Fruit fly (Drosophila melanogaster) whole organism, embryonic: ENCODE data around the gene GatB.

Experiments used
- Aef1 ChIP-seq: fragments of 200-800 bp; sonication (Bioruptor generic); IDR thresholded peaks from 3 replicates; pipeline ENCODE4 v1.3.6; 2022; ENCODE audit warnings: missing biosample characterization, missing genetic modification characterization
- CG11093 ChIP-seq: fragments of 200-800 bp; sonication (Bioruptor generic); IDR thresholded peaks from 3 replicates; pipeline ENCODE4 v1.3.6; 2022; ENCODE audit warnings: missing biosample characterization, missing genetic modification characterization
- CG11247 ChIP-seq: fragments of 200-800 bp; sonication (Bioruptor generic); IDR thresholded peaks from 2 replicates; pipeline ENCODE4 v1.3.6; 2022; ENCODE audit warnings: missing biosample characterization, missing genetic modification characterization
- CG11456 ChIP-seq: fragments of 200-800 bp; sonication (Bioruptor generic); IDR thresholded peaks from 3 replicates; pipeline ENCODE4 v1.3.6; 2022; ENCODE audit warnings: missing biosample characterization, missing genetic modification characterization
- CG11723 ChIP-seq: fragments of 200-800 bp; sonication (Bioruptor generic); optimal IDR thresholded peaks from 2 replicates; lab custom pipeline; 2017; ENCODE audit warnings: missing biosample characterization, mild to moderate bottlenecking, missing genetic modification characterization
- CG13287 ChIP-seq: fragments of 200-800 bp; sonication (Bioruptor generic); IDR thresholded peaks from 2 replicates; pipeline ENCODE4 v1.3.6; 2022; ENCODE audit warnings: missing biosample characterization, missing genetic modification characterization; ENCODE audit not compliant: partially characterized antibody
- CG13296 ChIP-seq: fragments of 200-800 bp; sonication (Bioruptor generic); optimal IDR thresholded peaks from 3 replicates; lab custom pipeline; 2018; ENCODE audit warnings: missing biosample characterization, mild to moderate bottlenecking, missing genetic modification characterization
- CG15696 ChIP-seq: fragments of 200-800 bp; sonication (Bioruptor generic); optimal IDR thresholded peaks from 2 replicates; lab custom pipeline; 2019; ENCODE audit warnings: missing biosample characterization, mild to moderate bottlenecking, missing genetic modification characterization, moderate library complexity
- CG18011 ChIP-seq: fragments of 200-800 bp; sonication (Bioruptor generic); optimal IDR thresholded peaks from 2 replicates; lab custom pipeline; 2017; ENCODE audit warnings: missing biosample characterization, missing genetic modification characterization, mild to moderate bottlenecking, moderate library complexity, missing genotype
- CG2202 ChIP-seq: fragments of 200-800 bp; sonication (Bioruptor generic); optimal IDR thresholded peaks from 2 replicates; lab custom pipeline; 2018; ENCODE audit warnings: missing biosample characterization, mild to moderate bottlenecking, missing genetic modification characterization
- CG32767 ChIP-seq: fragments of 200-800 bp; sonication (Bioruptor generic); IDR thresholded peaks from 2 replicates; pipeline ENCODE4 v1.3.6; 2022; ENCODE audit warnings: missing biosample characterization, missing genetic modification characterization
- CG3407 ChIP-seq: fragments of 200-800 bp; sonication (Bioruptor generic); optimal IDR thresholded peaks from 2 replicates; lab custom pipeline; 2018; ENCODE audit warnings: missing biosample characterization, mild to moderate bottlenecking, missing genetic modification characterization
- CG34376 ChIP-seq: fragments of 200-800 bp; sonication (Bioruptor generic); optimal IDR thresholded peaks from 2 replicates; lab custom pipeline; 2018; ENCODE audit warnings: missing biosample characterization, mild to moderate bottlenecking, missing genetic modification characterization
- CG3838 ChIP-seq: fragments of 200-800 bp; sonication (Bioruptor generic); optimal IDR thresholded peaks from 3 replicates; lab custom pipeline; 2016; ENCODE audit warnings: missing biosample characterization, missing genetic modification characterization
- CG42726 ChIP-seq: fragments of 200-800 bp; sonication (Bioruptor generic); IDR thresholded peaks from 2 replicates; pipeline ENCODE4 v1.3.6; 2022; ENCODE audit warnings: missing biosample characterization, missing genetic modification characterization; ENCODE audit not compliant: partially characterized antibody
- CG4617 ChIP-seq: fragments of 200-800 bp; sonication (Bioruptor generic); optimal IDR thresholded peaks from 3 replicates; lab custom pipeline; 2016; ENCODE audit warnings: missing biosample characterization, missing genetic modification characterization, borderline replicate concordance
- CG6254 ChIP-seq: fragments of 200-800 bp; sonication (Bioruptor generic); optimal IDR thresholded peaks from 3 replicates; lab custom pipeline; 2017; ENCODE audit warnings: mild to moderate bottlenecking, missing biosample characterization, missing genetic modification reagents, missing genetic modification characterization
- CG6654 ChIP-seq: fragments of 200-800 bp; sonication (Bioruptor generic); optimal IDR thresholded peaks from 2 replicates; lab custom pipeline; 2017; ENCODE audit warnings: missing biosample characterization, mild to moderate bottlenecking, missing genetic modification characterization
- CG7745 ChIP-seq: fragments of 200-800 bp; sonication (Bioruptor generic); optimal IDR thresholded peaks from 2 replicates; lab custom pipeline; 2018; ENCODE audit warnings: missing biosample characterization, mild to moderate bottlenecking, missing genetic modification characterization, moderate library complexity
- CG7963 ChIP-seq: fragments of 200-800 bp; sonication (Bioruptor generic); IDR thresholded peaks from 3 replicates; pipeline ENCODE4 v1.3.6; 2022; ENCODE audit warnings: missing biosample characterization, missing genetic modification characterization; ENCODE audit not compliant: partially characterized antibody
- CG9797 ChIP-seq: fragments of 200-800 bp; sonication (Bioruptor generic); optimal IDR thresholded peaks from 3 replicates; lab custom pipeline; 2018; ENCODE audit warnings: missing biosample characterization, mild to moderate bottlenecking, missing genetic modification characterization
- Doc2 ChIP-seq: fragments of 200-800 bp; sonication (Bioruptor generic); IDR thresholded peaks from 2 replicates; pipeline ENCODE4 v1.3.6; 2022; ENCODE audit warnings: missing biosample characterization, missing genetic modification characterization
- HHEX ChIP-seq: fragments of 200-800 bp; sonication (Bioruptor generic); optimal IDR thresholded peaks from 3 replicates; lab custom pipeline; 2017; ENCODE audit warnings: missing biosample characterization, mild to moderate bottlenecking, missing genetic modification characterization, missing genetic modification reagents
- Hey ChIP-seq: fragments of 200-800 bp; sonication (Bioruptor generic); optimal IDR thresholded peaks from 3 replicates; lab custom pipeline; 2018; ENCODE audit warnings: missing biosample characterization, mild to moderate bottlenecking, missing genetic modification characterization
- Hmr ChIP-seq: fragments of 200-800 bp; sonication (Bioruptor generic); optimal IDR thresholded peaks from 3 replicates; lab custom pipeline; 2017; ENCODE audit warnings: mild to moderate bottlenecking, missing biosample characterization, missing genetic modification reagents, missing genetic modification characterization
- Nf-YA ChIP-seq: fragments of 200-800 bp; sonication (Bioruptor generic); IDR thresholded peaks from 2 replicates; pipeline ENCODE4 v1.3.6; 2022; ENCODE audit warnings: missing biosample characterization, missing genetic modification characterization
- Trl ChIP-seq, 3 experiments: fragments of >200 bp in 2 of 3; fragments of 200-800 bp in 1 of 3; sonication (Bioruptor generic) in 1 of 3; optimal IDR thresholded peaks; 2 replicates in 1 of 3; 3 replicates in 2 of 3; lab custom pipeline; 2016 to 2017; ENCODE audit warnings: missing biosample characterization in 1 of 3, missing genetic modification characterization in 1 of 3
- Usf ChIP-seq: fragments of 200-800 bp; sonication (Bioruptor generic); optimal IDR thresholded peaks from 2 replicates; lab custom pipeline; 2017; ENCODE audit warnings: missing genotype, missing biosample characterization, missing genetic modification characterization
- ab ChIP-seq: fragments of 200-800 bp; sonication (Bioruptor generic); optimal IDR thresholded peaks from 2 replicates; lab custom pipeline; 2016; ENCODE audit warnings: missing biosample characterization, missing genetic modification characterization
- bab2 ChIP-seq: fragments of 200-800 bp; sonication (Bioruptor generic); optimal IDR thresholded peaks from 2 replicates; lab custom pipeline; 2016; ENCODE audit warnings: missing biosample characterization, missing genetic modification characterization
- bigmax ChIP-seq: fragments of 200-800 bp; sonication (Bioruptor generic); optimal IDR thresholded peaks from 2 replicates; lab custom pipeline; 2018; ENCODE audit warnings: missing biosample characterization, mild to moderate bottlenecking, missing genetic modification characterization
- cas ChIP-seq: fragments of 200-800 bp; sonication (Bioruptor generic); IDR thresholded peaks from 2 replicates; pipeline ENCODE4 v1.3.6; 2022; ENCODE audit warnings: missing biosample characterization, missing genetic modification characterization
- chm ChIP-seq: fragments of 200-800 bp; sonication (Bioruptor generic); IDR thresholded peaks from 2 replicates; pipeline ENCODE4 v1.3.6; 2022; ENCODE audit warnings: missing biosample characterization, missing genetic modification characterization
- corto ChIP-seq: fragments of 200-800 bp; sonication (Bioruptor generic); optimal IDR thresholded peaks from 2 replicates; lab custom pipeline; 2016; ENCODE audit warnings: missing biosample characterization, mild to moderate bottlenecking, missing genetic modification characterization, moderate library complexity
- crol ChIP-seq: fragments of 200-800 bp; sonication (Bioruptor generic); IDR thresholded peaks from 2 replicates; pipeline ENCODE4 v1.3.6; 2022; ENCODE audit warnings: missing biosample characterization, missing genetic modification characterization
- dati ChIP-seq: fragments of 200-800 bp; sonication (Bioruptor generic); IDR thresholded peaks from 2 replicates; pipeline ENCODE4 v1.3.6; 2022; ENCODE audit warnings: missing biosample characterization, missing genetic modification characterization
- ewg ChIP-seq: fragments of 200-800 bp; sonication (Bioruptor generic); optimal IDR thresholded peaks from 3 replicates; lab custom pipeline; 2017; ENCODE audit warnings: mild to moderate bottlenecking, missing biosample characterization, missing genetic modification reagents, missing genetic modification characterization
- gce ChIP-seq: fragments of 200-800 bp; sonication (Bioruptor generic); IDR thresholded peaks from 3 replicates; pipeline ENCODE4 v1.3.6; 2022; ENCODE audit warnings: missing biosample characterization, missing genetic modification characterization
- h ChIP-seq: fragments of >200 bp; optimal IDR thresholded peaks from 2 replicates; lab custom pipeline; 2017
- hkb ChIP-seq, 2 experiments: fragments of 200-800 bp in 1 of 2; fragments of >200 bp in 1 of 2; sonication (Bioruptor generic) in 1 of 2; IDR thresholded peaks in 1 of 2; optimal IDR thresholded peaks in 1 of 2; 2 replicates each; pipeline versions ENCODE4 v1.3.6 to Lab custom; 2017 to 2022; ENCODE audit warnings: missing biosample characterization in 1 of 2, missing genetic modification characterization in 1 of 2
- jigr1 ChIP-seq: fragments of 200-800 bp; sonication (Bioruptor generic); IDR thresholded peaks from 3 replicates; pipeline ENCODE4 v1.3.6; 2022; ENCODE audit warnings: missing biosample characterization, missing genetic modification characterization
- lab ChIP-seq: fragments of 200-800 bp; sonication (Bioruptor generic); optimal IDR thresholded peaks from 3 replicates; lab custom pipeline; 2017; ENCODE audit warnings: missing biosample characterization, missing genetic modification characterization, mild to moderate bottlenecking, moderate library complexity, missing genetic modification reagents
- mld ChIP-seq: fragments of 200-800 bp; sonication (Bioruptor generic); IDR thresholded peaks from 3 replicates; pipeline ENCODE4 v1.3.6; 2022; ENCODE audit warnings: missing biosample characterization, missing genetic modification characterization; ENCODE audit not compliant: partially characterized antibody
- run ChIP-seq: fragments of 200-800 bp; sonication (Bioruptor generic); optimal IDR thresholded peaks from 3 replicates; lab custom pipeline; 2018; ENCODE audit warnings: missing biosample characterization, mild to moderate bottlenecking, missing genetic modification characterization
- shn ChIP-seq: fragments of 200-800 bp; sonication (Bioruptor generic); optimal IDR thresholded peaks from 3 replicates; lab custom pipeline; 2016; ENCODE audit warnings: missing biosample characterization, missing genetic modification characterization
- sim ChIP-seq: fragments of 200-800 bp; sonication (Bioruptor generic); IDR thresholded peaks from 2 replicates; pipeline ENCODE4 v1.3.6; 2022; ENCODE audit warnings: missing biosample characterization, missing genetic modification characterization
- sug ChIP-seq: fragments of 200-800 bp; optimal IDR thresholded peaks from 2 replicates; lab custom pipeline; 2019; ENCODE audit warnings: missing biosample characterization, mild to moderate bottlenecking, missing genetic modification characterization, moderate library complexity
- trem ChIP-seq: fragments of 200-800 bp; optimal IDR thresholded peaks from 3 replicates; lab custom pipeline; 2019; ENCODE audit warnings: missing biosample characterization, mild to moderate bottlenecking, missing genetic modification characterization, moderate library complexity
- usp ChIP-seq: fragments of >200 bp; optimal IDR thresholded peaks from 2 replicates; lab custom pipeline; 2017; ENCODE audit warnings: missing biosample characterization, missing genetic modification characterization
- vvl ChIP-seq: fragments of 200-800 bp; sonication (Bioruptor generic); IDR thresholded peaks from 2 replicates; pipeline ENCODE4 v1.3.6; 2022; ENCODE audit warnings: missing biosample characterization, missing genetic modification characterization

The GatB gene

dm6 chr3R:24169362-24169761 lies 39.3 kb upstream of the GatB start, which contains the start of gene CG5510 (continued):
- TF ChIP-seq CG3838 (GFP tag; lab: Kevin White, UChicago) (no peak), sug (tag; lab: Kevin White, UChicago) (peak; percentile 73), CG11723 (GFP tag; lab: Kevin White, UChicago) (no peak), Nf-YA (GFP tag; lab: Robert Waterston, UW) (no peak), Usf (GFP tag; lab: Kevin White, UChicago) (no peak), CG18011 (no peak), bigmax (GFP tag; lab: Kevin White, UChicago) (no peak), jigr1 (GFP tag; lab: Robert Waterston, UW) (no peak), CG9797 (GFP tag; lab: Kevin White, UChicago) (peak; percentile 57), CG11456 (GFP tag; lab: Robert Waterston, UW) (peak; percentile 66; the same call in 2 of the 3 replicates), run (tag; lab: Kevin White, UChicago) (no peak), CG11247 (GFP tag; lab: Robert Waterston, UW) (peak; percentile 63; the same call in 1 of the 2 replicates), CG13296 (GFP tag; lab: Kevin White, UChicago) (no peak), Aef1 (peak; percentile 57; the same call in 2 of the 3 replicates), CG34376 (GFP tag; lab: Kevin White, UChicago) (peak; percentile 22), ewg (GFP tag; lab: Kevin White, UChicago) (peak; percentile 27), shn (peak; percentile 67), cas (GFP tag; lab: Robert Waterston, UW) (no peak), CG32767 (GFP tag; lab: Robert Waterston, UW) (no peak), CG6254 (GFP tag; lab: Kevin White, UChicago) (no peak), CG6654 (GFP tag; lab: Kevin White, UChicago) (no peak), Hey (no peak), chm (GFP tag; lab: Robert Waterston, UW) (peak; percentile 46; the same call in 1 of the 2 replicates), CG42726 (GFP tag; lab: Robert Waterston, UW) (peak; percentile 96), mld (GFP tag; lab: Robert Waterston, UW) (peak; percentile 97), Doc2 (GFP tag; lab: Robert Waterston, UW) (no peak), Hmr (GFP tag; lab: Kevin White, UChicago) (peak; percentile 62), lab (GFP tag; lab: Kevin White, UChicago) (no peak), dati (no peak), ab (peak; percentile 16), CG13287 (GFP tag; lab: Robert Waterston, UW) (peak; percentile 99), h (lab: Kevin White, UChicago) (no peak), trem (peak; percentile 84), corto (GFP tag; lab: Kevin White, UChicago) (no peak), HHEX (GFP tag; lab: Kevin White, UChicago) (peak; percentile 26), CG2202 (tag; lab: Kevin White, UChicago) (no peak), CG15696 (tag; lab: Kevin White, UChicago) (no peak), bab2 (GFP tag; lab: Kevin White, UChicago) (no peak), CG7745 (tag; lab: Kevin White, UChicago) (no peak), CG11093 (GFP tag; lab: Robert Waterston, UW) (no peak), Trl (optimal IDR thresholded peaks at IDR 0.05; lab: Kevin White, UChicago) (no peak), Trl (GFP tag; optimal IDR thresholded peaks at IDR 0.05; lab: Kevin White, UChicago) (peak; percentile 40), usp (GFP tag; lab: Kevin White, UChicago) (no peak), hkb (optimal IDR thresholded peaks at IDR 0.05; lab: Kevin White, UChicago) (no peak), hkb (GFP tag; IDR thresholded peaks at IDR 0.05; lab: Robert Waterston, UW) (no peak), gce (GFP tag; lab: Robert Waterston, UW) (no peak), vvl (GFP tag; lab: Robert Waterston, UW) (peak; percentile 73), sim (GFP tag; lab: Robert Waterston, UW) (no peak), CG7963 (peak; percentile 98), CG4617 (GFP tag; lab: Kevin White, UChicago) (peak; percentile 72), crol (GFP tag; lab: Robert Waterston, UW) (no peak), CG3407 (GFP tag; lab: Kevin White, UChicago) (no peak)
